Worm (Caenorhabditis elegans) whole organism, L4/young adult: ENCODE results near the gene fipr-6.

Source experiments
- W03F9.2 ChIP-seq: fragments of 150-350 bp; optimal IDR thresholded peaks from 2 replicates; lab custom pipeline; 2014; ENCODE audit warnings: missing biosample characterization, missing genetic modification characterization
- him-1 ChIP-seq: sonication (generic microtip); optimal IDR thresholded peaks from 2 replicates; lab custom pipeline; 2016; ENCODE audit warnings: missing genotype, missing genetic modification reagents, missing genetic modification characterization, missing compliant biosample characterization

DNA sequence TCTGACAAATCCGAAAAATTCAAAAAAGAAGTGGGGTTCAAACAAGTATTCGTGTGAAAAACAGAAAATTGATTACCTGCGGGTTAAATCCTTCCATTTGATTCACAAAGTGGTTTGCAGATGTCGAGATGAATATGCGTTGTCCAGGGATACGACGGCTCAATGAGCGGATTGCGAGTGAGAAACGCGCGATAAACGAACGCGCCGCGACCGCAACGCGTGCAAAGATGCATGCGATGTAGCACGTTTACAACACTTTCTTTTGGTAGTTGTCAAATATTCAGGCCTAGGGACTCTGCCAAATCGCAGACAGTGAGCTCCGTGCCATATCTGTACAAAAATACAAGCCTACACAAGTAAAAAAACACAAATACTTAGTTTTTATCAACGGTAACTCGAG lies 7.6 kb downstream of the fipr-6 start, which contains the start of gene fubl-1:
- TF ChIP-seq him-1 (no peak), W03F9.2 (tag; lab: Kevin White, UChicago) (no peak)
